Worm (Caenorhabditis elegans) whole organism, early embryonic: ENCODE data around the gene dct-6.

ENCODE experiments used
- B0310.2 ChIP-seq: sonication (generic microtip); optimal IDR thresholded peaks from 2 replicates; lab custom pipeline; 2016; ENCODE audit warnings: mild to moderate bottlenecking, missing genetic modification characterization, missing compliant biosample characterization
- F13C5.2 ChIP-seq: sonication (generic microtip); optimal IDR thresholded peaks from 2 replicates; lab custom pipeline; 2017; ENCODE audit warnings: mild to moderate bottlenecking, missing genetic modification characterization, inconsistent platforms, missing compliant biosample characterization
- aly-1 ChIP-seq: sonication (generic microtip); optimal IDR thresholded peaks from 2 replicates; lab custom pipeline; 2016; ENCODE audit warnings: missing genetic modification characterization, missing compliant biosample characterization
- ama-1 ChIP-seq: fragments of 150-350 bp; optimal IDR thresholded peaks from 2 replicates; lab custom pipeline; 2014
- ceh-13 ChIP-seq: fragments of 200-800 bp; sonication (Bioruptor generic); optimal IDR thresholded peaks from 2 replicates; lab custom pipeline; 2018; ENCODE audit warnings: mild to moderate bottlenecking, missing genetic modification characterization, missing compliant biosample characterization
- ceh-36 ChIP-seq: sonication (generic microtip); optimal IDR thresholded peaks from 2 replicates; lab custom pipeline; 2016; ENCODE audit warnings: missing genetic modification characterization, inconsistent platforms, missing compliant biosample characterization
- ets-7 ChIP-seq: sonication (generic microtip); optimal IDR thresholded peaks from 2 replicates; lab custom pipeline; 2016; ENCODE audit warnings: missing genotype, missing genetic modification characterization, missing compliant biosample characterization
- flt-1 ChIP-seq: fragments of 200-800 bp; sonication (Bioruptor generic); IDR thresholded peaks from 2 replicates; pipeline ENCODE4 v1.3.6; 2022; ENCODE audit warnings: missing genetic modification characterization, missing compliant biosample characterization
- hmbx-1 ChIP-seq: sonication (generic microtip); optimal IDR thresholded peaks from 2 replicates; lab custom pipeline; 2016; ENCODE audit warnings: mild to moderate bottlenecking, missing genetic modification characterization, missing compliant biosample characterization
- hmg-4 ChIP-seq: fragments of 200-800 bp; sonication (Bioruptor generic); optimal IDR thresholded peaks from 2 replicates; lab custom pipeline; 2018; ENCODE audit warnings: mild to moderate bottlenecking, missing genetic modification characterization, missing compliant biosample characterization
- hnd-1 ChIP-seq: sonication (generic microtip); optimal IDR thresholded peaks from 2 replicates; lab custom pipeline; 2016; ENCODE audit warnings: missing genetic modification characterization, missing compliant biosample characterization
- pes-1 ChIP-seq: fragments of 200-800 bp; sonication (Bioruptor generic); IDR thresholded peaks from 2 replicates; pipeline ENCODE4 v1.3.6; 2022; ENCODE audit warnings: missing genetic modification reagents, missing genetic modification characterization, missing compliant biosample characterization
- scrt-1 ChIP-seq: fragments of 200-800 bp; sonication (Bioruptor generic); IDR thresholded peaks from 2 replicates; pipeline ENCODE4 v1.3.6; 2022; ENCODE audit warnings: missing genetic modification characterization, missing compliant biosample characterization
- sea-1 ChIP-seq: fragments of 200-800 bp; sonication (Bioruptor generic); conservative IDR thresholded peaks from 2 replicates; pipeline ENCODE4 v1.3.6; 2022; ENCODE audit warnings: missing genetic modification characterization, missing compliant biosample characterization
- tbx-11 ChIP-seq: fragments of 200-800 bp; sonication (Bioruptor generic); IDR thresholded peaks from 2 replicates; pipeline ENCODE4 v1.3.6; 2022; ENCODE audit warnings: missing genetic modification characterization, missing compliant biosample characterization
- tbx-37 ChIP-seq: fragments of 200-800 bp; sonication (Bioruptor generic); conservative IDR thresholded peaks from 2 replicates; pipeline ENCODE4 v1.3.6; 2022; ENCODE audit warnings: missing genetic modification reagents, missing genetic modification characterization, missing compliant biosample characterization
- tra-4 ChIP-seq: sonication (generic microtip); optimal IDR thresholded peaks from 2 replicates; lab custom pipeline; 2017; ENCODE audit warnings: missing genetic modification characterization, missing compliant biosample characterization

Gene dct-6

DNA sequence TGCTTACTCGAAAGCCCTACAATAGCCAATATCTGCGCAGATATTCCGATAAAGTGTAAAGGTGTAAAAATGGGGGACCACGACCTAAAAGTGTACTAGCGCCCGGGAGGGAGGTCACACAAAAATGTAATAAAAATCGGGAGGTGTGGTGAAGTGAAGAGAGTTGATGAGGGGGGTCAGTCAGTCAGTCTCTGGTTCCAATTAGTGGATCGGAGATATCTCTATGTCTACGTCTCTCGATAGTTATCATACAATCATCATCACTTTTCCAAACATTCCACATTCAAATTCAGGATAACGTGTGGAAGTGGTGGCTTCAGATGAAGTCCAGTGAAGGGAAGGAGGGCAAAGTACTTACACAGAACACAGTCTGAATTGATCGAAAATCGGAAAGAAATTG lies 9.8 kb downstream of the dct-6 start:
- TF ChIP-seq ets-7 (tag; lab: Kevin White, UChicago) (no peak), B0310.2 (tag; lab: Kevin White, UChicago) (no peak), hnd-1 (tag; lab: Kevin White, UChicago) (no peak), tbx-11 (GFP tag; lab: Robert Waterston, UW) (no peak), tbx-37 (no peak), tra-4 (tag; lab: Kevin White, UChicago) (no peak), pes-1 (no peak)

DNA sequence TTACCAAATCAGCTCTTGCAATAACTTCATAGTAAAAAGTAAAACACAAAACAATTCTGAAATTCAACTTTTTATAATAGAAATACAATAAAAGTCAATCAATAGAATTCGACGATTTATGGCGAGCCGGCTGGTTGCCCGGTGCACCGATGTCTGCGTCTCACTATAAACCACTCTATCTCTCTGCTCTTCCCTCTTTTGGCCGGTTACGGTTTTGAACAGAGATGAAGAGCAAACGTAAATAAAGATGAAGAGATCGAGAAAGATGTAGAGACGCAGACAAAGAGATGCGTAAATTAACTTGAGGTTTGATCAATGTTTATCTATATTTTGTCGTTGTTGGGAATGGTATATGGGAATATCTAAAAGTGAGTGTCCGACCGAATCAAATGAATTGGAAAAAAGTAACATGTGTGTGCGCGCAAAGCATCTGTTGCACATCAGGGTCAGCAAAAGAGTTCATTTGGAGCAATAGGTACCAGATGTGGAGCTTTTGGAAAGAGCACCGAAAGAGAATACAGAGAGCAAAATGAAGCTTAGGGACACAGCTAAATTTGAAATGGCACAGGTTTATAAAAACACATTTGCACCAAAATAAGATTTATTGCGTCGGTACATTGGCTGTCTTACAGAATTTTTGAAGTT lies 14.2 kb downstream of the dct-6 start:
- TF ChIP-seq sea-1 (no peak), tra-4 (tag; lab: Kevin White, UChicago) (no peak), ceh-13 (GFP tag; lab: Kevin White, UChicago) (no peak), hmg-4 (peak; percentile 18), hmbx-1 (tag; lab: Kevin White, UChicago) (no peak)

DNA sequence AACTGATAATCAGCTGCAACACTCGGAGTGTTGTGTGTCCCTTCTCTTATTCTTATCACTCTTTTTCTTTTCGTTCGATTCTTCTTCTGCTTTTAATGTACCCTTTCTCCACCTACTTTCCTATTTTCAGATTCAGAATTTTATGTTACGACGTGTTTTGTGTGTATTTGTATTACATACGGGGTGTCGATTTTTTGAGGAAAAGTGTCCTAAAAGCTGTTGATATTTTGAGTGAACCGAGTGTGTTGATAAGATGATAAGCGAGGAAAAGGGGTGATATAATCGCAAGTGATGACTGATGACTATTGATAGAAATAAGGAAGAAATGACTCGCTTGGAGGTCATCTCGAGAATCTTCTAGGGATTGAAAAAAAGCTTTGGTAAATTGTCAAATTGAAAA lies 15.2 kb downstream of the dct-6 start:
- TF ChIP-seq ets-7 (tag; lab: Kevin White, UChicago) (no peak), ceh-13 (GFP tag; lab: Kevin White, UChicago) (no peak), flt-1 (GFP tag; lab: Robert Waterston, UW) (no peak), hmbx-1 (tag; lab: Kevin White, UChicago) (no peak), hmg-4 (no peak), aly-1 (tag; lab: Kevin White, UChicago) (no peak), scrt-1 (GFP tag; lab: Robert Waterston, UW) (no peak), pes-1 (no peak), hnd-1 (tag; lab: Kevin White, UChicago) (no peak), ceh-36 (no peak), sea-1 (no peak), B0310.2 (tag; lab: Kevin White, UChicago) (no peak), tbx-37 (no peak), tbx-11 (GFP tag; lab: Robert Waterston, UW) (no peak), F13C5.2 (tag; lab: Kevin White, UChicago) (no peak), tra-4 (tag; lab: Kevin White, UChicago) (no peak)

DNA sequence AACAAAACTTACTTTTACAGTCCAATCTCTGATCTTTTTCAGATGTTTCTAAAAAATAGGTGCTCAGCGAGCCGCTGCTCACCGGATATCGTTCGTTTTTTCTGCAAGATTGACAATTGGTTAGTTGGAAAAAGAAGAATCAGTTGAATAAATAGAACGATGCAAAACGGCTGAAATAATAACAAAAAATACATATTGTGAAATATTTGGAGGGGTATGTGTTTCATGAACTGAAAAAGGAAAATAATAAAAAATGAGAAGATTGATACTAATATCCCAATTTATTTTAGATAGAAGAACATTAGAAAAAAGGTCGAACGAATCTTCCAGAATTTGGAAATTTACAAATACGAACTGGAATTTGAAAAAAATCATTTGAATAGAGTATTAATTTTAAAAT lies 15.8 kb downstream of the dct-6 start, which contains the start of gene frm-2:
Gene frm-2, minus strand, starts transcription at position 101 of the 400 bp plus-strand sequence.
- TF ChIP-seq hmg-4 (no peak), aly-1 (tag; lab: Kevin White, UChicago) (no peak), hmbx-1 (tag; lab: Kevin White, UChicago) (no peak), tbx-37 (no peak), tbx-11 (GFP tag; lab: Robert Waterston, UW) (no peak), ama-1 (lab: Kevin White, UChicago) (no peak)

DNA sequence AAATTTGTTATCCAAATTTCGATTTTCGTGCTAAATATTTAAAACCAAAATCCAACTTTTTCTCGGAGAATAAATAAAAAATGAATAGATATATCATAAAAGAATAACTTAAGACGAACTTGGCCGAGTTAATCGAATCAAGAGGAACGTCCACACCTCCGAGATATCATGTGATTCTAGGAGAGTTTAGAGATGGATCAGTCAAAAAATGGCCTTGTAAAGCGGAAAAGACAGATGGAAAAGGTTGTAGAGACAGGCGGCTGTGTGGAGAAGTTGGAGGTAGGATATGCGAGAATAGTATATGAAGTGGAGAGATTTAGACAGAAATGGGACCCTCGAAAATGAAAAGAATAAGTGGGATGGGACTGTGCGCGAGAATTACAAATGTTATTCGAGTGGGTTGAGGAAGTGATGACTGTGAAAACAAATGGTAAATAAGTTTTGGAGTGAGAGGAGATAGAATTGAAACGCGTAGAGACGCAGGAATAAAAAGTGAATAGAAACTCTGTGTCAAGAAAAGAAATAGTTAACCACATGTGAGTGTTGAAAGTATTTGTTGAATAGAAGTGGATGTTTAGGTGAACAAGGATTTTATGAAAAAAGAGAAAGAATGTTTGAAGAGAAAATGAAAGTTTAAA lies 16.7 kb downstream of the dct-6 start:
- TF ChIP-seq tbx-11 (GFP tag; lab: Robert Waterston, UW), result no peak
- TF ChIP-seq flt-1 (GFP tag; lab: Robert Waterston, UW), result no peak
- no peak for TF ChIP-seq ceh-13 (GFP tag; lab: Kevin White, UChicago)
- no peak for TF ChIP-seq B0310.2 (tag; lab: Kevin White, UChicago)
- TF ChIP-seq ama-1 (lab: Kevin White, UChicago), result no peak
- no peak for TF ChIP-seq tbx-37
- no peak for TF ChIP-seq tra-4 (tag; lab: Kevin White, UChicago)
- TF ChIP-seq ets-7 (tag; lab: Kevin White, UChicago), result no peak
- no peak for TF ChIP-seq hmbx-1 (tag; lab: Kevin White, UChicago)
- TF ChIP-seq hnd-1 (tag; lab: Kevin White, UChicago), result no peak
- TF ChIP-seq F13C5.2 (tag; lab: Kevin White, UChicago), result no peak
- TF ChIP-seq hmg-4, result no peak
- no peak for TF ChIP-seq sea-1
- TF ChIP-seq pes-1, result no peak
- TF ChIP-seq scrt-1 (GFP tag; lab: Robert Waterston, UW), result no peak
- TF ChIP-seq aly-1 (tag; lab: Kevin White, UChicago), result no peak

DNA sequence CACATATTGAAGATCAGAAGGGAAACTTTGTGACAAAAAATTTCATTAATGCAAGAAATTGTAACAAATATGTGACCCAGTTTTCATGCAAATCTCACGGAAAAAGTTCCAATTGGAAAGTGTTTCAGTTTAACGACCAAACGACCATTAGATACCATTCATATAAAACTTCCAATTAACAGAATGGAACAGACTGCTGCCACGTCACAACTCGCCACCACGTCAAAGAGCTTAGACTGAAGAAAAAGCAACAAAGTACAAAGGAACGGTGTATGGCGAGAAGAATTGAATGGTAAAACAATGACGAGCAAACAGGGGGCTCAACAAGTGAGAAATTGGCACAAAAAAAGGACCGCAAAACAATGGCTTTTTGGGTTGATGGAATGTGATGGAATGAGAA lies 19.1 kb downstream of the dct-6 start, which contains the start of gene T04C9.3:
Gene T04C9.3, plus strand, starts transcription at position 301 of the 400 bp plus-strand sequence.
- TF ChIP-seq B0310.2 (tag; lab: Kevin White, UChicago) (no peak), scrt-1 (GFP tag; lab: Robert Waterston, UW) (no peak), tra-4 (tag; lab: Kevin White, UChicago) (no peak), ceh-36 (no peak), tbx-11 (GFP tag; lab: Robert Waterston, UW) (no peak), ceh-13 (GFP tag; lab: Kevin White, UChicago) (no peak), ets-7 (tag; lab: Kevin White, UChicago) (no peak), F13C5.2 (tag; lab: Kevin White, UChicago) (no peak), hnd-1 (tag; lab: Kevin White, UChicago) (no peak), pes-1 (no peak), hmg-4 (no peak), flt-1 (GFP tag; lab: Robert Waterston, UW) (no peak), aly-1 (tag; lab: Kevin White, UChicago) (no peak), ama-1 (lab: Kevin White, UChicago) (no peak)

DNA sequence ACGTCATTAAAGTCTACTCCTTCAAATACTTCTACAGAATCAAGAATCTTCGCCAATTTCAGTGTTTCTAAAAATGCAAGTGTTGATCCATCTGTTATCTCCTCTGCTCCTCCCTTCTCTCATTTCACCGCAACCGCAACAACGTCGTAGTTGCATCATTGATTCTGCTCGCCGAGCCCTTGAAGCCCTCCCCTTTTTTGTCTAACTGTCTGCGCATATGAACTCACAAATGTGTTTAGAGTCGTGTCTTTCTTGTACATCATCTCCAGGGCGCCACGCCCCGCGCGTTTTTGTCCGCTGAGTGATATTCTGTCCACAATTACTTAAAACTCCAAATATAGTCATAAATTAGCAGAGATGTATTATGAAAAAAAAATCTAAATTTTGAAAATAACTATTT lies 21.8 kb downstream of the dct-6 start:
- no peak for TF ChIP-seq ceh-36
- no peak for TF ChIP-seq hmbx-1 (tag; lab: Kevin White, UChicago)
- TF ChIP-seq tbx-11 (GFP tag; lab: Robert Waterston, UW), result no peak
- no peak for TF ChIP-seq ets-7 (tag; lab: Kevin White, UChicago)
- TF ChIP-seq tra-4 (tag; lab: Kevin White, UChicago), result no peak
- TF ChIP-seq hmg-4, result no peak
- no peak for TF ChIP-seq aly-1 (tag; lab: Kevin White, UChicago)
- no peak for TF ChIP-seq flt-1 (GFP tag; lab: Robert Waterston, UW)
- no peak for TF ChIP-seq tbx-37
- no peak for TF ChIP-seq pes-1
- TF ChIP-seq ama-1 (lab: Kevin White, UChicago), result no peak
- no peak for TF ChIP-seq sea-1
- no peak for TF ChIP-seq ceh-13 (GFP tag; lab: Kevin White, UChicago)
- no peak for TF ChIP-seq B0310.2 (tag; lab: Kevin White, UChicago)
- no peak for TF ChIP-seq scrt-1 (GFP tag; lab: Robert Waterston, UW)
- no peak for TF ChIP-seq F13C5.2 (tag; lab: Kevin White, UChicago)
